Worm (Caenorhabditis elegans) whole organism, L4/young adult: ENCODE measurements around the gene F47F2.3.

Experiments
- W03F9.2 ChIP-seq: fragments of 150-350 bp; optimal IDR thresholded peaks from 2 replicates; lab custom pipeline; 2014; ENCODE audit warnings: missing biosample characterization, missing genetic modification characterization
- him-1 ChIP-seq: sonication (generic microtip); optimal IDR thresholded peaks from 2 replicates; lab custom pipeline; 2016; ENCODE audit warnings: missing genotype, missing genetic modification reagents, missing genetic modification characterization, missing compliant biosample characterization

ce11 chrX:3919689-3920088 lies 24.2 kb upstream of the F47F2.3 start:
- TF ChIP-seq him-1 (no peak), W03F9.2 (tag; lab: Kevin White, UChicago) (no peak)
